Worm (Caenorhabditis elegans) whole organism, L4 larva: Measurements from ENCODE around the gene C18F10.2.

Experiments
- D1046.2 ChIP-seq: fragments of 200-800 bp; sonication (Bioruptor generic); IDR thresholded peaks from 2 replicates; pipeline ENCODE4 v1.3.6; 2022; ENCODE audit warnings: missing genetic modification characterization, missing compliant biosample characterization
- F10B5.3 ChIP-seq: sonication (generic microtip); optimal IDR thresholded peaks from 2 replicates; lab custom pipeline; 2016; ENCODE audit warnings: mild to moderate bottlenecking, missing genetic modification characterization, missing compliant biosample characterization
- F26F4.8 ChIP-seq: fragments of 200-800 bp; sonication (Bioruptor generic); conservative IDR thresholded peaks from 2 replicates; pipeline ENCODE4 v1.3.6; 2022; ENCODE audit warnings: missing genetic modification characterization, missing compliant biosample characterization
- F37D6.2 ChIP-seq: sonication (generic microtip); optimal IDR thresholded peaks from 2 replicates; lab custom pipeline; 2016; ENCODE audit warnings: mild to moderate bottlenecking, missing genetic modification characterization, missing compliant biosample characterization
- F49E8.2 ChIP-seq: sonication (generic microtip); optimal IDR thresholded peaks from 2 replicates; lab custom pipeline; 2016; ENCODE audit warnings: missing compliant biosample characterization, mild to moderate bottlenecking, missing genetic modification characterization, borderline replicate concordance
- R02D3.7 ChIP-seq: fragments of 150-350 bp; sonication (generic microtip); optimal IDR thresholded peaks from 3 replicates; lab custom pipeline; 2014; ENCODE audit warnings: missing biosample characterization, missing genetic modification characterization
- Y105C5A.15 ChIP-seq: fragments of 200-800 bp; sonication (Bioruptor generic); IDR thresholded peaks from 2 replicates; pipeline ENCODE4 v1.3.6; 2022; ENCODE audit warnings: missing genetic modification characterization, missing compliant biosample characterization
- ceh-20 ChIP-seq: fragments of 200-800 bp; sonication (Bioruptor generic); IDR thresholded peaks from 2 replicates; pipeline ENCODE4 v1.3.6; 2022; ENCODE audit warnings: missing genetic modification reagents, missing genetic modification characterization, missing compliant biosample characterization
- ceh-44 ChIP-seq: fragments of 200-800 bp; sonication (Bioruptor generic); IDR thresholded peaks from 2 replicates; pipeline ENCODE4 v1.3.6; 2022; ENCODE audit warnings: missing genetic modification reagents, missing genetic modification characterization, missing compliant biosample characterization
- ceh-62 ChIP-seq: sonication (generic microtip); optimal IDR thresholded peaks from 2 replicates; lab custom pipeline; 2017; ENCODE audit warnings: missing biosample characterization, missing genetic modification characterization
- ceh-82 ChIP-seq: sonication (generic microtip); optimal IDR thresholded peaks from 2 replicates; lab custom pipeline; 2017; ENCODE audit warnings: missing biosample characterization, missing genetic modification characterization
- cey-2 ChIP-seq: sonication (generic microtip); optimal IDR thresholded peaks from 3 replicates; lab custom pipeline; 2017; ENCODE audit warnings: missing genetic modification characterization, mild to moderate bottlenecking, missing compliant biosample characterization, antibody characterized with exemption, borderline replicate concordance; ENCODE audit not compliant: insufficient read depth
- daf-12 ChIP-seq: fragments of 150-350 bp; optimal IDR thresholded peaks from 2 replicates; lab custom pipeline; 2014; ENCODE audit warnings: missing biosample characterization, missing genetic modification reagents, missing genetic modification characterization
- duxl-1 ChIP-seq: sonication (generic microtip); optimal IDR thresholded peaks from 2 replicates; lab custom pipeline; 2016; ENCODE audit warnings: mild to moderate bottlenecking, missing genetic modification characterization, moderate library complexity, missing compliant biosample characterization; ENCODE audit not compliant: poor library complexity
- dve-1 ChIP-seq: sonication (generic microtip); optimal IDR thresholded peaks from 2 replicates; lab custom pipeline; 2017; ENCODE audit warnings: antibody characterized with exemption, mild to moderate bottlenecking, missing genetic modification characterization, missing compliant biosample characterization; ENCODE audit not compliant: insufficient read depth
- fkh-10 ChIP-seq: fragments of 150-350 bp; optimal IDR thresholded peaks from 2 replicates; lab custom pipeline; 2014; ENCODE audit warnings: missing biosample characterization, missing genetic modification reagents, missing genetic modification characterization
- fos-1 ChIP-seq: fragments of 150-350 bp; optimal IDR thresholded peaks from 2 replicates; lab custom pipeline; 2014; ENCODE audit warnings: missing biosample characterization, missing genetic modification characterization
- hlh-30 ChIP-seq: sonication (generic microtip); optimal IDR thresholded peaks from 2 replicates; lab custom pipeline; 2017; ENCODE audit warnings: antibody characterized with exemption, mild to moderate bottlenecking, missing genetic modification characterization, missing compliant biosample characterization; ENCODE audit not compliant: insufficient read depth
- lin-15B ChIP-seq: fragments of 150-350 bp; sonication (generic microtip); optimal IDR thresholded peaks from 3 replicates; lab custom pipeline; 2014; ENCODE audit warnings: missing biosample characterization, missing genetic modification characterization
- lsy-2 ChIP-seq, 2 experiments: fragments of 150-350 bp in 1 of 2; sonication (generic microtip) in 1 of 2; optimal IDR thresholded peaks; 2 replicates each; lab custom pipeline; 2014 to 2017; ENCODE audit warnings: missing biosample characterization in 2 of 2, missing genetic modification characterization in 2 of 2
- mdl-1 ChIP-seq, 2 experiments: fragments of 150-350 bp in 1 of 2; sonication (generic microtip) in 1 of 2; optimal IDR thresholded peaks; 2 replicates each; lab custom pipeline; 2014 to 2017; ENCODE audit warnings: missing biosample characterization in 2 of 2, missing genetic modification characterization in 2 of 2
- mdt-29 ChIP-seq: fragments of 200-800 bp; sonication (Bioruptor generic); IDR thresholded peaks from 2 replicates; pipeline ENCODE4 v1.3.6; 2022; ENCODE audit warnings: missing genetic modification reagents, missing genetic modification characterization, missing compliant biosample characterization
- mes-2 ChIP-seq: sonication (generic microtip); optimal IDR thresholded peaks from 2 replicates; lab custom pipeline; 2016; ENCODE audit warnings: missing genotype, mild to moderate bottlenecking, missing genetic modification characterization, missing compliant biosample characterization; ENCODE audit not compliant: poor library complexity, severe bottlenecking
- mxl-2 ChIP-seq: fragments of 200-800 bp; sonication (Bioruptor generic); conservative IDR thresholded peaks from 2 replicates; pipeline ENCODE4 v1.3.6; 2022; ENCODE audit warnings: missing genetic modification reagents, missing genetic modification characterization, missing compliant biosample characterization
- nhr-111 ChIP-seq: fragments of 200-800 bp; sonication (Bioruptor generic); optimal IDR thresholded peaks from 2 replicates; lab custom pipeline; 2018; ENCODE audit warnings: mild to moderate bottlenecking, missing genetic modification characterization, missing compliant biosample characterization
- nhr-41 ChIP-seq: fragments of 200-800 bp; sonication (Bioruptor generic); IDR thresholded peaks from 2 replicates; pipeline ENCODE4 v1.3.6; 2022; ENCODE audit warnings: missing genetic modification reagents, missing genetic modification characterization, missing compliant biosample characterization
- nhr-42 ChIP-seq: fragments of 200-800 bp; sonication (Bioruptor generic); IDR thresholded peaks from 2 replicates; pipeline ENCODE4 v1.3.6; 2022; ENCODE audit warnings: missing genetic modification characterization, missing compliant biosample characterization
- nhr-6 ChIP-seq: fragments of 150-350 bp; optimal IDR thresholded peaks from 2 replicates; lab custom pipeline; 2014; ENCODE audit warnings: missing biosample characterization, missing genetic modification characterization
- nhr-77 ChIP-seq: fragments of 150-350 bp; optimal IDR thresholded peaks from 2 replicates; lab custom pipeline; 2014; ENCODE audit warnings: missing biosample characterization, missing genetic modification characterization
- pha-4 ChIP-seq, 2 experiments: fragments of 150-350 bp in 1 of 2; fragments of 200-800 bp in 1 of 2; sonication (Bioruptor generic) in 1 of 2; IDR thresholded peaks in 1 of 2; optimal IDR thresholded peaks in 1 of 2; 2 replicates each; pipeline versions ENCODE4 v1.3.6 to Lab custom; 2014 to 2022; ENCODE audit warnings: missing genetic modification characterization in 2 of 2, missing genetic modification reagents in 2 of 2, missing biosample characterization in 1 of 2, missing compliant biosample characterization in 1 of 2
- php-3 ChIP-seq: fragments of 200-800 bp; sonication (Bioruptor generic); IDR thresholded peaks from 2 replicates; pipeline ENCODE4 v1.3.6; 2022; ENCODE audit warnings: missing genetic modification reagents, missing genetic modification characterization, missing compliant biosample characterization
- pqm-1 ChIP-seq: sonication (generic microtip); optimal IDR thresholded peaks from 2 replicates; lab custom pipeline; 2017; ENCODE audit warnings: missing biosample characterization, missing genetic modification characterization
- sdz-12 ChIP-seq: fragments of 200-800 bp; sonication (Bioruptor generic); optimal IDR thresholded peaks from 2 replicates; lab custom pipeline; 2018; ENCODE audit warnings: mild to moderate bottlenecking, missing genetic modification characterization, missing compliant biosample characterization
- snpc-4 ChIP-seq: fragments of 150-350 bp; optimal IDR thresholded peaks from 2 replicates; lab custom pipeline; 2014; ENCODE audit warnings: missing biosample characterization, missing genetic modification characterization
- tra-1 ChIP-seq: fragments of 200-800 bp; sonication (Bioruptor generic); IDR thresholded peaks from 2 replicates; pipeline ENCODE4 v1.3.6; 2022; ENCODE audit warnings: missing genetic modification reagents, missing genetic modification characterization, missing compliant biosample characterization
- vab-7 ChIP-seq: fragments of 200-800 bp; sonication (Bioruptor generic); IDR thresholded peaks from 2 replicates; pipeline ENCODE4 v1.3.6; 2022; ENCODE audit warnings: missing genetic modification reagents, missing genetic modification characterization, missing compliant biosample characterization
- zfp-3 ChIP-seq: fragments of 200-800 bp; sonication (Bioruptor generic); conservative IDR thresholded peaks from 2 replicates; pipeline ENCODE4 v1.3.6; 2022; ENCODE audit warnings: missing genetic modification reagents, missing genetic modification characterization, missing compliant biosample characterization
- ztf-11 ChIP-seq: fragments of 150-350 bp; optimal IDR thresholded peaks from 2 replicates; lab custom pipeline; 2014; ENCODE audit warnings: missing biosample characterization, missing genetic modification characterization
- ztf-7 ChIP-seq: fragments of 150-350 bp; optimal IDR thresholded peaks from 2 replicates; lab custom pipeline; 2014; ENCODE audit warnings: missing biosample characterization, missing genetic modification characterization

C18F10.2 gene

DNA sequence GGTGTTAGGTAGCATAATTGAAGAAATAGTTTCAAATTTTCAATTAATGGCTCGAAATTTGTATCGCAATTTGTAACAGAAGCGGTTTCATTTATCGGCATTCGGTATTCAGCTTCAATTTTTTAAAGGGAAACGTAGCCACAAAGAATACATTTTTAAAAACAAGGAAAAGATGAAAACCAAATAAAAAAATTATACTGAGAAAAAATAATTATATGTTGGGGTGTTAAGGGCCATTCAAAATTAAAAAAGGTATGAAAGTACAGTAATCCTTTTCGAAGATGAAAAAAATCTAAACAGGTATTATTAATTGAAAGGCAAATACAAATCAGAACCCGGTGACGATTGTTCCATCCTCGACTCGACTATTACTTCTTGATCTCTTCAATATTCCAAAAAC is 14.7 kb upstream of the C18F10.2 start, which contains the start of gene srg-1:
TSS of gene srg-1 (minus strand) at position 101 of the 400 bp plus-strand sequence.
- TF ChIP-seq F49E8.2 (no peak), zfp-3 (GFP tag; lab: Robert Waterston, UW) (no peak), nhr-77 (tag; lab: Kevin White, UChicago) (no peak), ceh-62 (tag; lab: Kevin White, UChicago) (no peak), cey-2 (no peak), snpc-4 (tag; lab: Kevin White, UChicago) (no peak), fos-1 (tag; lab: Kevin White, UChicago) (no peak), D1046.2 (GFP tag; lab: Robert Waterston, UW) (no peak), lin-15B (tag; lab: Kevin White, UChicago) (no peak), lsy-2 (tag; optimal IDR thresholded peaks at IDR 0.05; lab: Kevin White, UChicago) (no peak), R02D3.7 (tag; lab: Kevin White, UChicago) (no peak), F10B5.3 (tag; lab: Kevin White, UChicago) (no peak), dve-1 (tag; lab: Kevin White, UChicago) (no peak), ztf-7 (tag; lab: Kevin White, UChicago) (no peak), F37D6.2 (tag; lab: Kevin White, UChicago) (no peak), mes-2 (tag; lab: Kevin White, UChicago) (no peak), nhr-41 (GFP tag; lab: Robert Waterston, UW) (no peak), nhr-111 (GFP tag; lab: Kevin White, UChicago) (no peak)

DNA sequence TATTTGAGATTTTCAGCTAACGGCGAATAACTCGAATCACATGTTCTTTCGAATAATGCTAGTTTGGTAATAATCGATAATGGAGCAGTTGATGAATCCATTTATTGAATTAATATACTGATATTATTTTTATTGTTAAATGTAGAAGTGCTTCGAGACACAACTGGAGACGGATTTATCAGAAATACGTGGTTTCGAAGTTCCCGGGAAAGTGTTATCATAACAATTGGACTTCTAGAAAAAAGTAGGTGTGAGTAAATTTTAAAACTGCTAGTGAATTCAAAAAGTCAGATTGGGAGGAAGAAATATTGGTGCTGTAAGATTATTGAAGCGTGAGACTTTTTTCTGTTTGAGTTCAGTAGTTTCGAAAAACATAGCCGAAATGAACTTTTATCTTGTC is 12.9 kb upstream of the C18F10.2 start, which contains the start of gene srg-2:
TSS of gene srg-2 (minus strand) at position 101 of the 400 bp plus-strand sequence.
- TF ChIP-seq ceh-44 (GFP tag; lab: Robert Waterston, UW) (no peak), ztf-11 (tag; lab: Kevin White, UChicago) (no peak), sdz-12 (GFP tag; lab: Kevin White, UChicago) (no peak), ceh-20 (GFP tag; lab: Robert Waterston, UW) (no peak), mxl-2 (GFP tag; lab: Robert Waterston, UW) (no peak), mdl-1 (tag; optimal IDR thresholded peaks at IDR 0.05; lab: Kevin White, UChicago) (no peak), daf-12 (tag; lab: Kevin White, UChicago) (no peak), tra-1 (GFP tag; lab: Robert Waterston, UW) (no peak), duxl-1 (tag; lab: Kevin White, UChicago) (no peak), nhr-6 (no peak), F26F4.8 (GFP tag; lab: Robert Waterston, UW) (no peak), Y105C5A.15 (GFP tag; lab: Robert Waterston, UW) (no peak), vab-7 (no peak), pqm-1 (tag; lab: Kevin White, UChicago) (no peak)

- no peak for TF ChIP-seq nhr-42 (GFP tag; lab: Robert Waterston, UW)
- no peak for TF ChIP-seq mdt-29 (GFP tag; lab: Robert Waterston, UW)
- TF ChIP-seq pha-4 (GFP tag; IDR thresholded peaks at IDR 0.05; lab: Robert Waterston, UW) = no peak
- TF ChIP-seq pha-4 (tag; optimal IDR thresholded peaks at IDR 0.05; lab: Kevin White, UChicago) = no peak
- no peak for TF ChIP-seq R02D3.7 (tag; lab: Kevin White, UChicago)
- TF ChIP-seq hlh-30 (tag; lab: Kevin White, UChicago) = no peak
- TF ChIP-seq pqm-1 (tag; lab: Kevin White, UChicago) = no peak
- TF ChIP-seq ceh-82 = no peak
- no peak for TF ChIP-seq fkh-10
- TF ChIP-seq php-3 (GFP tag; lab: Robert Waterston, UW) = no peak
Measured at ce11 chrIII:6261985-6262384, 11.0 kb upstream of the C18F10.2 start, which contains the start of gene srg-4. srg-4 (minus strand) TSS chrIII:6262085.
